Fruit fly (Drosophila melanogaster): ENCODE results near the gene CG13738.

DNA sequence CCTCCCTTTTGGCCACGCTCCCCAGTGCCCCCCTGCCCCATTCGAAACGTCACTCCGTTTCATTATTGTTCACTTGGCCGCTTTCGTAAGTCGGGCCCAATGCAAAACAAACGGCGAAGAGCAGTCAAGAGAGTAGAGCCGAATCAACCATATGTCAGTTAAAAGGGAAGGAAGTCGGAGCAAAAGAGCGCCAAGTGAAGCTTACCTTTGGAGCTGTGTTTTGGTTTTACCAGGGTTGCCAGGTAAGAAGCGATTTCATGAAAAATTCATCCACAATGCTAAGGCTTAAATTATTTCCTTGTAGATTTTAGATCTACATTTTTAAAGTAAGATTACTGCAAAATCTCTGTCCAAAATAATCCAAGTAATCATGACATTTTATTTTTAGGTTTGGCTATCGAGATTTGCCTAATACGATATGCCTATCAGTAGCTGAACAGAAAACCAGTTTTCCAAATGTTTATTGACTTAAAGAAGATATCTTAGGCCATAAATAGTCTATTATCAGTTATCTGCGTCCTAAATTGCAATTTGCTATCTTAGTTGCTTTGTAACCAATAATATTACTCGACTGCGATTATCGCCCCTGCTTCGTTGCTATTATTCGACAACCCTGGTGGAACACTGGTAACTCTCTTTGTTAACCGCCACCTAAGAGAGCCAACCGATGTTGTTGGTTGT lies 34.7 kb downstream of the CG13738 start:
- TF ChIP-seq h (optimal IDR thresholded peaks at IDR 0.05): no peak
- TF ChIP-seq psq (optimal IDR thresholded peaks at IDR 0.05): no peak
